Fruit fly (Drosophila melanogaster) whole organism, embryonic: ENCODE data around the gene p24-1.

Experiments used
- Blimp-1 ChIP-seq: fragments of 200-800 bp; sonication (Bioruptor generic); optimal IDR thresholded peaks from 3 replicates; lab custom pipeline; 2018; ENCODE audit warnings: missing biosample characterization, missing genetic modification characterization, mild to moderate bottlenecking, moderate library complexity, missing genetic modification reagents
- CG10274 ChIP-seq: fragments of 200-800 bp; sonication (Bioruptor generic); optimal IDR thresholded peaks from 3 replicates; lab custom pipeline; 2017; ENCODE audit warnings: missing biosample characterization, mild to moderate bottlenecking, missing genetic modification characterization
- CG10321 ChIP-seq: fragments of 200-800 bp; sonication (Bioruptor generic); IDR thresholded peaks from 2 replicates; pipeline ENCODE4 v1.3.6; 2022; ENCODE audit warnings: missing biosample characterization, missing genetic modification characterization
- CG11456 ChIP-seq: fragments of 200-800 bp; sonication (Bioruptor generic); IDR thresholded peaks from 3 replicates; pipeline ENCODE4 v1.3.6; 2022; ENCODE audit warnings: missing biosample characterization, missing genetic modification characterization
- CG12219 ChIP-seq: fragments of 200-800 bp; sonication (Bioruptor generic); optimal IDR thresholded peaks from 3 replicates; lab custom pipeline; 2018; ENCODE audit warnings: missing biosample characterization, mild to moderate bottlenecking, missing genetic modification characterization
- CG12769 ChIP-seq: fragments of 200-800 bp; sonication (Bioruptor generic); optimal IDR thresholded peaks from 2 replicates; lab custom pipeline; 2019; ENCODE audit warnings: missing biosample characterization, mild to moderate bottlenecking, missing genetic modification characterization, moderate library complexity
- CG13624 ChIP-seq: fragments of 200-800 bp; sonication (Bioruptor generic); optimal IDR thresholded peaks from 2 replicates; lab custom pipeline; 2016; ENCODE audit warnings: missing biosample characterization, missing genetic modification characterization
- CG14441 ChIP-seq: fragments of 200-800 bp; sonication (Bioruptor generic); IDR thresholded peaks from 2 replicates; pipeline ENCODE4 v1.3.6; 2022; ENCODE audit warnings: missing biosample characterization, missing genetic modification characterization
- CG14860 ChIP-seq: fragments of 200-800 bp; sonication (Bioruptor generic); IDR thresholded peaks from 3 replicates; pipeline ENCODE4 v1.3.6; 2022; ENCODE audit warnings: missing biosample characterization, missing genetic modification characterization; ENCODE audit not compliant: partially characterized antibody
- CG14965 ChIP-seq: fragments of 200-800 bp; sonication (Bioruptor generic); optimal IDR thresholded peaks from 2 replicates; lab custom pipeline; 2016; ENCODE audit warnings: missing biosample characterization, missing genetic modification characterization, borderline replicate concordance
- CG15514 ChIP-seq: fragments of 200-800 bp; sonication (Bioruptor generic); optimal IDR thresholded peaks from 3 replicates; lab custom pipeline; 2017; ENCODE audit warnings: missing biosample characterization, missing genetic modification characterization, mild to moderate bottlenecking, moderate library complexity, missing genetic modification reagents
- CG1603 ChIP-seq: fragments of 200-800 bp; sonication (Bioruptor generic); optimal IDR thresholded peaks from 2 replicates; lab custom pipeline; 2019; ENCODE audit warnings: missing biosample characterization, mild to moderate bottlenecking, missing genetic modification characterization, moderate library complexity
- CG17361 ChIP-seq: fragments of 200-800 bp; sonication (Bioruptor generic); IDR thresholded peaks from 3 replicates; pipeline ENCODE4 v1.3.6; 2022; ENCODE audit warnings: missing biosample characterization, missing genetic modification characterization
- CG1792 ChIP-seq: fragments of 200-800 bp; sonication (Bioruptor generic); optimal IDR thresholded peaks from 2 replicates; lab custom pipeline; 2016; ENCODE audit warnings: missing biosample characterization, missing genetic modification characterization
- CG7786 ChIP-seq: fragments of 200-800 bp; sonication (Bioruptor generic); optimal IDR thresholded peaks from 2 replicates; lab custom pipeline; 2016; ENCODE audit warnings: missing biosample characterization, missing genetic modification characterization
- CG8281 ChIP-seq: fragments of 200-800 bp; sonication (Bioruptor generic); optimal IDR thresholded peaks from 2 replicates; lab custom pipeline; 2018; ENCODE audit warnings: missing biosample characterization, mild to moderate bottlenecking, missing genetic modification characterization, moderate library complexity
- CG9797 ChIP-seq: fragments of 200-800 bp; sonication (Bioruptor generic); optimal IDR thresholded peaks from 3 replicates; lab custom pipeline; 2018; ENCODE audit warnings: missing biosample characterization, mild to moderate bottlenecking, missing genetic modification characterization
- Chrac-16 ChIP-seq: fragments of 200-800 bp; sonication (Bioruptor generic); optimal IDR thresholded peaks from 3 replicates; lab custom pipeline; 2016; ENCODE audit warnings: missing biosample characterization, missing genetic modification characterization
- D19B ChIP-seq: fragments of 200-800 bp; sonication (Bioruptor generic); optimal IDR thresholded peaks from 2 replicates; lab custom pipeline; 2017; ENCODE audit warnings: missing biosample characterization, mild to moderate bottlenecking, missing genetic modification characterization
- Deaf1 ChIP-seq: fragments of 200-800 bp; optimal IDR thresholded peaks from 3 replicates; lab custom pipeline; 2019; ENCODE audit warnings: missing biosample characterization, mild to moderate bottlenecking, missing genetic modification characterization, moderate library complexity
- Fer1 ChIP-seq: fragments of 200-800 bp; sonication (Bioruptor generic); optimal IDR thresholded peaks from 2 replicates; lab custom pipeline; 2017; ENCODE audit warnings: missing biosample characterization, mild to moderate bottlenecking, missing genetic modification characterization
- Hmr ChIP-seq: fragments of 200-800 bp; sonication (Bioruptor generic); optimal IDR thresholded peaks from 3 replicates; lab custom pipeline; 2017; ENCODE audit warnings: mild to moderate bottlenecking, missing biosample characterization, missing genetic modification reagents, missing genetic modification characterization
- Max ChIP-seq: fragments of 200-800 bp; sonication (Bioruptor generic); optimal IDR thresholded peaks from 2 replicates; lab custom pipeline; 2016; ENCODE audit warnings: missing biosample characterization, mild to moderate bottlenecking, missing genetic modification characterization
- NC2β ChIP-seq: fragments of 200-800 bp; sonication (Bioruptor generic); optimal IDR thresholded peaks from 2 replicates; lab custom pipeline; 2016; ENCODE audit warnings: missing biosample characterization, missing genetic modification characterization
- Nf-YA ChIP-seq: fragments of 200-800 bp; sonication (Bioruptor generic); IDR thresholded peaks from 2 replicates; pipeline ENCODE4 v1.3.6; 2022; ENCODE audit warnings: missing biosample characterization, missing genetic modification characterization
- Nf-YB ChIP-seq: fragments of 200-800 bp; sonication (Bioruptor generic); optimal IDR thresholded peaks from 3 replicates; lab custom pipeline; 2019; ENCODE audit warnings: missing biosample characterization, mild to moderate bottlenecking, missing genetic modification characterization, moderate library complexity
- Nf-YC ChIP-seq: fragments of 200-800 bp; optimal IDR thresholded peaks from 3 replicates; lab custom pipeline; 2019; ENCODE audit warnings: missing biosample characterization, mild to moderate bottlenecking, missing genetic modification characterization, moderate library complexity
- Opbp ChIP-seq: fragments of 200-800 bp; sonication (Bioruptor generic); IDR thresholded peaks from 3 replicates; pipeline ENCODE4 v1.3.6; 2022; ENCODE audit warnings: missing biosample characterization, missing genetic modification characterization; ENCODE audit not compliant: partially characterized antibody
- Spps ChIP-seq: fragments of 200-800 bp; sonication (Bioruptor generic); optimal IDR thresholded peaks from 2 replicates; lab custom pipeline; 2018; ENCODE audit warnings: missing biosample characterization, mild to moderate bottlenecking, missing genetic modification characterization
- ash1 ChIP-seq: fragments of 200-800 bp; sonication (Bioruptor generic); optimal IDR thresholded peaks from 2 replicates; lab custom pipeline; 2018; ENCODE audit warnings: missing biosample characterization, mild to moderate bottlenecking, missing genetic modification characterization
- bsh ChIP-seq, 2 experiments: fragments of 200-800 bp; sonication (Bioruptor generic); optimal IDR thresholded peaks; 2 replicates each; lab custom pipeline; 2017 to 2018; ENCODE audit warnings: mild to moderate bottlenecking in 2 of 2, missing biosample characterization in 2 of 2, missing genetic modification characterization in 2 of 2, moderate library complexity in 1 of 2
- chn ChIP-seq: fragments of 200-800 bp; sonication (Bioruptor generic); optimal IDR thresholded peaks from 2 replicates; lab custom pipeline; 2016; ENCODE audit warnings: missing biosample characterization, missing genetic modification characterization
- corto ChIP-seq: fragments of 200-800 bp; sonication (Bioruptor generic); optimal IDR thresholded peaks from 2 replicates; lab custom pipeline; 2016; ENCODE audit warnings: missing biosample characterization, mild to moderate bottlenecking, missing genetic modification characterization, moderate library complexity
- ems ChIP-seq: fragments of 200-800 bp; sonication (Bioruptor generic); optimal IDR thresholded peaks from 3 replicates; lab custom pipeline; 2016; ENCODE audit warnings: missing biosample characterization, missing genetic modification characterization
- esg ChIP-seq: fragments of 200-800 bp; sonication (Bioruptor generic); conservative IDR thresholded peaks from 2 replicates; pipeline ENCODE4 v1.3.6; 2022; ENCODE audit warnings: missing biosample characterization, missing genetic modification characterization
- gt ChIP-seq: fragments of 200-800 bp; sonication (Bioruptor generic); IDR thresholded peaks from 2 replicates; pipeline ENCODE4 v1.3.6; 2022; ENCODE audit warnings: missing biosample characterization, missing genetic modification characterization
- h ChIP-seq: fragments of >200 bp; optimal IDR thresholded peaks from 2 replicates; lab custom pipeline; 2017
- hth ChIP-seq: fragments of >200 bp; optimal IDR thresholded peaks from 2 replicates; lab custom pipeline; 2017; ENCODE audit warnings: inconsistent platforms
- kah ChIP-seq: fragments of 200-800 bp; sonication (Bioruptor generic); optimal IDR thresholded peaks from 2 replicates; lab custom pipeline; 2018; ENCODE audit warnings: missing biosample characterization, mild to moderate bottlenecking, missing genetic modification characterization
- ken ChIP-seq: fragments of 200-800 bp; sonication (Bioruptor generic); IDR thresholded peaks from 3 replicates; pipeline ENCODE4 v1.3.6; 2022; ENCODE audit warnings: missing biosample characterization, missing genetic modification characterization
- kni ChIP-seq: fragments of 200-800 bp; sonication (Bioruptor generic); optimal IDR thresholded peaks from 3 replicates; lab custom pipeline; 2017; ENCODE audit warnings: mild to moderate bottlenecking, missing biosample characterization, missing genetic modification reagents, missing genetic modification characterization
- nom ChIP-seq: fragments of 200-800 bp; sonication (Bioruptor generic); optimal IDR thresholded peaks from 2 replicates; lab custom pipeline; 2017; ENCODE audit warnings: missing biosample characterization, missing genetic modification characterization, mild to moderate bottlenecking, moderate library complexity, missing genetic modification reagents
- pb ChIP-seq: fragments of 200-800 bp; sonication (Bioruptor generic); optimal IDR thresholded peaks from 3 replicates; lab custom pipeline; 2016; ENCODE audit warnings: missing biosample characterization, missing genetic modification characterization
- pfk ChIP-seq: fragments of 200-800 bp; sonication (Bioruptor generic); optimal IDR thresholded peaks from 2 replicates; lab custom pipeline; 2018; ENCODE audit warnings: missing biosample characterization, mild to moderate bottlenecking, missing genetic modification characterization, moderate library complexity
- pho ChIP-seq: fragments of 200-800 bp; sonication (Bioruptor generic); optimal IDR thresholded peaks from 2 replicates; lab custom pipeline; 2016; ENCODE audit warnings: missing biosample characterization, missing genetic modification characterization
- pnt ChIP-seq: fragments of 200-800 bp; sonication (Bioruptor generic); optimal IDR thresholded peaks from 3 replicates; lab custom pipeline; 2016; ENCODE audit warnings: missing biosample characterization, missing genetic modification characterization
- tna ChIP-seq: fragments of 200-800 bp; sonication (Bioruptor generic); IDR thresholded peaks from 2 replicates; pipeline ENCODE4 v1.3.6; 2022; ENCODE audit warnings: missing biosample characterization, missing genetic modification characterization; ENCODE audit not compliant: partially characterized antibody
- tx ChIP-seq: fragments of 200-800 bp; sonication (Bioruptor generic); optimal IDR thresholded peaks from 2 replicates; lab custom pipeline; 2016; ENCODE audit warnings: missing biosample characterization, missing genetic modification characterization
- unpg ChIP-seq: fragments of 200-800 bp; sonication (Bioruptor generic); optimal IDR thresholded peaks from 3 replicates; lab custom pipeline; 2018; ENCODE audit warnings: missing biosample characterization, mild to moderate bottlenecking, missing genetic modification characterization, moderate library complexity
- wdn ChIP-seq: fragments of 200-800 bp; sonication (Bioruptor generic); IDR thresholded peaks from 2 replicates; pipeline ENCODE4 v1.3.6; 2022; ENCODE audit warnings: missing biosample characterization, missing genetic modification characterization
- z ChIP-seq: fragments of 200-800 bp; sonication (Bioruptor generic); IDR thresholded peaks from 3 replicates; pipeline ENCODE4 v1.3.6; 2022; ENCODE audit warnings: missing biosample characterization, missing genetic modification characterization
- zf30C ChIP-seq: fragments of 200-800 bp; sonication (Bioruptor generic); optimal IDR thresholded peaks from 3 replicates; lab custom pipeline; 2018; ENCODE audit warnings: missing biosample characterization, mild to moderate bottlenecking, missing genetic modification characterization

The p24-1 gene

dm6 chrX:11821946-11822345 lies 30.4 kb downstream of the p24-1 start (continued):
- TF ChIP-seq pho (GFP tag; lab: Kevin White, UChicago), result no peak
- no peak for TF ChIP-seq pnt (GFP tag; lab: Kevin White, UChicago)
- no peak for TF ChIP-seq CG14441 (GFP tag; lab: Robert Waterston, UW)
- no peak for TF ChIP-seq CG1792 (GFP tag; lab: Kevin White, UChicago)
- TF ChIP-seq CG12219 (GFP tag; lab: Kevin White, UChicago), result no peak
- no peak for TF ChIP-seq CG10274 (GFP tag; lab: Kevin White, UChicago)
- TF ChIP-seq hth, result no peak
- TF ChIP-seq Fer1, result no peak
- no peak for TF ChIP-seq esg
- TF ChIP-seq Nf-YA (GFP tag; lab: Robert Waterston, UW), result no peak
- TF ChIP-seq CG15514, result no peak
- no peak for TF ChIP-seq CG14860 (GFP tag; lab: Robert Waterston, UW)
- TF ChIP-seq gt (GFP tag; lab: Robert Waterston, UW), result no peak
- no peak for TF ChIP-seq CG17361 (GFP tag; lab: Robert Waterston, UW)
- TF ChIP-seq z (GFP tag; lab: Robert Waterston, UW), result no peak
- TF ChIP-seq ems (GFP tag; lab: Kevin White, UChicago), result no peak
- no peak for TF ChIP-seq Deaf1 (tag; lab: Kevin White, UChicago)
- TF ChIP-seq unpg (GFP tag; lab: Kevin White, UChicago), result peak; percentile 26
- no peak for TF ChIP-seq corto (GFP tag; lab: Kevin White, UChicago)
- no peak for TF ChIP-seq Nf-YB (GFP tag; lab: Kevin White, UChicago)
- no peak for TF ChIP-seq CG10321
- no peak for TF ChIP-seq Hmr (GFP tag; lab: Kevin White, UChicago)
- TF ChIP-seq Spps (tag; lab: Kevin White, UChicago), result no peak
- TF ChIP-seq tx (GFP tag; lab: Kevin White, UChicago), result no peak
- TF ChIP-seq Chrac-16, result no peak
- TF ChIP-seq wdn (GFP tag; lab: Robert Waterston, UW), result no peak
- TF ChIP-seq Max, result no peak
- no peak for TF ChIP-seq D19B (GFP tag; lab: Kevin White, UChicago)
- 0 out of 3 replicates have a peak, but pooled peaks have one; percentile 38 for TF ChIP-seq CG11456 (GFP tag; lab: Robert Waterston, UW)
- TF ChIP-seq CG1603, result no peak
- TF ChIP-seq tna (GFP tag; lab: Robert Waterston, UW), result no peak
- peak; percentile 38 for TF ChIP-seq nom
- TF ChIP-seq chn, result no peak
- no peak for TF ChIP-seq CG12769 (tag; lab: Kevin White, UChicago)
- no peak for TF ChIP-seq pb (GFP tag; lab: Kevin White, UChicago)
- TF ChIP-seq pfk (GFP tag; lab: Kevin White, UChicago), result peak; percentile 95
- TF ChIP-seq h (lab: Kevin White, UChicago), result no peak
- no peak for TF ChIP-seq Opbp (GFP tag; lab: Robert Waterston, UW)
- TF ChIP-seq CG8281 (tag; lab: Kevin White, UChicago), result no peak
- TF ChIP-seq CG14965 (GFP tag; lab: Kevin White, UChicago), result no peak
- TF ChIP-seq kni (GFP tag; lab: Kevin White, UChicago), result no peak
- no peak for TF ChIP-seq Blimp-1 (GFP tag; lab: Kevin White, UChicago)
- no peak for TF ChIP-seq kah (GFP tag; lab: Kevin White, UChicago)
- TF ChIP-seq CG13624 (GFP tag; lab: Kevin White, UChicago), result no peak
- TF ChIP-seq bsh (GFP tag; optimal IDR thresholded peaks at IDR 0.05; lab: Kevin White, UChicago), result peak in 1 of 2 experiments; percentile 10
- TF ChIP-seq zf30C (GFP tag; lab: Kevin White, UChicago), result no peak
- no peak for TF ChIP-seq CG9797
- no peak for TF ChIP-seq CG7786
- no peak for TF ChIP-seq ash1 (GFP tag; lab: Kevin White, UChicago)
- no peak for TF ChIP-seq NC2β (GFP tag; lab: Kevin White, UChicago)
- TF ChIP-seq ken (GFP tag; lab: Robert Waterston, UW), result no peak
- TF ChIP-seq Nf-YC, result no peak
